Fruit fly (Drosophila melanogaster) whole organism, adult: Measurements from ENCODE around the gene CG5946.

ENCODE experiments used
- CG12768 ChIP-seq: fragments of 200-800 bp; sonication (Bioruptor generic); optimal IDR thresholded peaks from 2 replicates; lab custom pipeline; 2017; ENCODE audit warnings: missing biosample characterization, missing genetic modification characterization, mild to moderate bottlenecking, moderate library complexity, missing genetic modification reagents
- CG14711 ChIP-seq: fragments of 200-800 bp; sonication (Bioruptor generic); optimal IDR thresholded peaks from 2 replicates; lab custom pipeline; 2018; ENCODE audit warnings: missing biosample characterization, mild to moderate bottlenecking, missing genetic modification characterization, moderate library complexity
- CG1620 ChIP-seq: fragments of 200-800 bp; sonication (Bioruptor generic); optimal IDR thresholded peaks from 2 replicates; lab custom pipeline; 2016; ENCODE audit warnings: missing biosample characterization, missing genetic modification characterization
- CG33017 ChIP-seq: fragments of 200-800 bp; sonication (Bioruptor generic); optimal IDR thresholded peaks from 2 replicates; lab custom pipeline; 2018; ENCODE audit warnings: missing biosample characterization, mild to moderate bottlenecking, missing genetic modification characterization, moderate library complexity
- CG5204 ChIP-seq: fragments of 200-800 bp; sonication (Bioruptor generic); optimal IDR thresholded peaks from 2 replicates; lab custom pipeline; 2016; ENCODE audit warnings: missing biosample characterization, missing genetic modification characterization
- CG7045 ChIP-seq: fragments of 200-800 bp; sonication (Bioruptor generic); optimal IDR thresholded peaks from 2 replicates; lab custom pipeline; 2017; ENCODE audit warnings: missing biosample characterization, mild to moderate bottlenecking, missing genetic modification characterization
- CG7101 ChIP-seq: fragments of 200-800 bp; sonication (Bioruptor generic); optimal IDR thresholded peaks from 2 replicates; lab custom pipeline; 2018; ENCODE audit warnings: missing biosample characterization, mild to moderate bottlenecking, missing genetic modification characterization, moderate library complexity
- Clk ChIP-seq: fragments of 200-800 bp; sonication (Bioruptor generic); optimal IDR thresholded peaks from 2 replicates; lab custom pipeline; 2017; ENCODE audit warnings: missing biosample characterization, missing genetic modification characterization
- Hr96 ChIP-seq: fragments of 200-800 bp; sonication (Bioruptor generic); optimal IDR thresholded peaks from 2 replicates; lab custom pipeline; 2016; ENCODE audit warnings: missing biosample characterization, missing genetic modification characterization
- Mnt ChIP-seq: fragments of 200-800 bp; sonication (Bioruptor generic); optimal IDR thresholded peaks from 2 replicates; lab custom pipeline; 2016; ENCODE audit warnings: missing biosample characterization, mild to moderate bottlenecking, missing genetic modification characterization
- cic ChIP-seq: fragments of 200-800 bp; sonication (Bioruptor generic); optimal IDR thresholded peaks from 2 replicates; lab custom pipeline; 2017; ENCODE audit warnings: missing biosample characterization, mild to moderate bottlenecking, missing genetic modification characterization, moderate library complexity
- cnc ChIP-seq, 2 experiments: fragments of >200 bp; optimal IDR thresholded peaks; 2 replicates each; lab custom pipeline; 2017
- kay ChIP-seq: fragments of 200-800 bp; sonication (Bioruptor generic); peaks from one replicate; lab custom pipeline; 2016; ENCODE audit warnings: missing biosample characterization, missing genetic modification characterization, borderline replicate concordance
- ovo ChIP-seq: fragments of 200-800 bp; sonication (Bioruptor generic); optimal IDR thresholded peaks from 2 replicates; lab custom pipeline; 2016; ENCODE audit warnings: missing biosample characterization, missing genetic modification characterization
- pad ChIP-seq: fragments of 200-800 bp; sonication (Bioruptor generic); optimal IDR thresholded peaks from 3 replicates; lab custom pipeline; 2017; ENCODE audit warnings: missing biosample characterization, missing genetic modification characterization, mild to moderate bottlenecking, moderate library complexity, missing genetic modification reagents
- tj ChIP-seq: fragments of 200-800 bp; sonication (Bioruptor generic); optimal IDR thresholded peaks from 3 replicates; lab custom pipeline; 2017; ENCODE audit warnings: missing biosample characterization, mild to moderate bottlenecking, missing genetic modification characterization, moderate library complexity
- toe ChIP-seq: fragments of 200-800 bp; sonication (Bioruptor generic); optimal IDR thresholded peaks from 2 replicates; lab custom pipeline; 2016; ENCODE audit warnings: missing biosample characterization, missing genetic modification characterization

Gene CG5946

DNA sequence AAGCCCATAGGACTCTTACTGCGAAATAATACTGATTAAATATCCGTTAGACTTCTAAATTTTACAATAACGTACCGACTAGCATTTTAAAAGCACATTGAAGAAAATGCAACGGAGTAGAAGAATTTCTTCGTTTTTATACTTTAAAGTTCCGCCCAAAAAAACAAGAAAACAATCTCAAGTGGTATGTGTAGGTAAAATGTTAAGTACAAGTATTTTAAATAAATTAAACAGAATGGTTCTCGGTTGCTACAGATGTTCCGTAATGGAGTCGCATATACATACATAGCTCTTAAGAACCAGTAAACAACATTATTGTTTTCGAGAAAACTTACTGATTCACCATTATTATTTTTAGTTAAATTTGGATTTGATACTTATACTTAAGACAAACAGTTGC is 50.0 kb downstream of the CG5946 start, which contains the start of gene Muc68D:
TSS of gene Muc68D (minus strand) at position 101 of the 400 bp plus-strand sequence.
- TF ChIP-seq tj (GFP tag; lab: Kevin White, UChicago) (no peak), CG5204 (no peak), Mnt (GFP tag; lab: Kevin White, UChicago) (no peak), cic (GFP tag; lab: Kevin White, UChicago) (no peak), CG33017 (tag; lab: Kevin White, UChicago) (no peak), ovo (GFP tag; lab: Kevin White, UChicago) (no peak), CG12768 (no peak), kay (GFP tag; lab: Kevin White, UChicago) (no peak), Hr96 (GFP tag; lab: Kevin White, UChicago) (no peak), CG7101 (tag; lab: Kevin White, UChicago) (no peak), pad (no peak), CG1620 (GFP tag; lab: Kevin White, UChicago) (no peak), toe (no peak), CG7045 (GFP tag; lab: Kevin White, UChicago) (no peak), cnc (optimal IDR thresholded peaks at IDR 0.05; lab: Kevin White, UChicago) (no peak), CG14711 (no peak), Clk (GFP tag; lab: Kevin White, UChicago) (no peak)
